Worm (Caenorhabditis elegans) whole organism, L4 larva: Measurements from ENCODE around the gene rps-27.

Source experiments
- T20F7.1 ChIP-seq: fragments of 200-800 bp; sonication (Bioruptor generic); optimal IDR thresholded peaks from 2 replicates; lab custom pipeline; 2018; ENCODE audit warnings: mild to moderate bottlenecking, missing genetic modification characterization, missing compliant biosample characterization
- Y48G9A.11 ChIP-seq: fragments of 200-800 bp; sonication (Bioruptor generic); IDR thresholded peaks from 2 replicates; pipeline ENCODE4 v1.3.6; 2022; ENCODE audit warnings: missing genetic modification reagents, missing genetic modification characterization, missing compliant biosample characterization
- Y5F2A.4 ChIP-seq: fragments of 200-800 bp; sonication (Bioruptor generic); optimal IDR thresholded peaks from 2 replicates; lab custom pipeline; 2018; ENCODE audit warnings: mild to moderate bottlenecking, missing genetic modification characterization, missing compliant biosample characterization
- aha-1 ChIP-seq: fragments of 150-350 bp; peaks from one replicate; lab custom pipeline; 2014; ENCODE audit warnings: missing biosample characterization, missing genetic modification characterization
- arid-1 ChIP-seq: fragments of 200-800 bp; sonication (Bioruptor generic); conservative IDR thresholded peaks from 2 replicates; pipeline ENCODE4 v1.3.6; 2022; ENCODE audit warnings: missing genetic modification reagents, missing genetic modification characterization, missing compliant biosample characterization
- ceh-28 ChIP-seq: fragments of 150-350 bp; optimal IDR thresholded peaks from 2 replicates; lab custom pipeline; 2014; ENCODE audit warnings: missing biosample characterization, missing genetic modification reagents, missing genetic modification characterization
- ceh-32 ChIP-seq: sonication (generic microtip); optimal IDR thresholded peaks from 2 replicates; lab custom pipeline; 2016; ENCODE audit warnings: mild to moderate bottlenecking, missing genetic modification characterization, missing compliant biosample characterization; ENCODE audit not compliant: poor library complexity
- ceh-44 ChIP-seq: fragments of 200-800 bp; sonication (Bioruptor generic); IDR thresholded peaks from 2 replicates; pipeline ENCODE4 v1.3.6; 2022; ENCODE audit warnings: missing genetic modification reagents, missing genetic modification characterization, missing compliant biosample characterization
- ceh-82 ChIP-seq: sonication (generic microtip); optimal IDR thresholded peaks from 2 replicates; lab custom pipeline; 2017; ENCODE audit warnings: missing biosample characterization, missing genetic modification characterization
- ces-1 ChIP-seq: fragments of 150-350 bp; sonication (generic microtip); optimal IDR thresholded peaks from 4 replicates; lab custom pipeline; 2014; ENCODE audit warnings: missing biosample characterization, missing genetic modification reagents, missing genetic modification characterization
- duxl-1 ChIP-seq: sonication (generic microtip); optimal IDR thresholded peaks from 2 replicates; lab custom pipeline; 2016; ENCODE audit warnings: mild to moderate bottlenecking, missing genetic modification characterization, moderate library complexity, missing compliant biosample characterization; ENCODE audit not compliant: poor library complexity
- dve-1 ChIP-seq: sonication (generic microtip); optimal IDR thresholded peaks from 2 replicates; lab custom pipeline; 2017; ENCODE audit warnings: antibody characterized with exemption, mild to moderate bottlenecking, missing genetic modification characterization, missing compliant biosample characterization; ENCODE audit not compliant: insufficient read depth
- egl-43 ChIP-seq: fragments of 200-800 bp; sonication (Bioruptor generic); IDR thresholded peaks from 2 replicates; pipeline ENCODE4 v1.3.6; 2022; ENCODE audit warnings: missing genetic modification reagents, missing genetic modification characterization, missing compliant biosample characterization
- gei-8 ChIP-seq: fragments of 200-800 bp; sonication (Bioruptor generic); optimal IDR thresholded peaks from 2 replicates; lab custom pipeline; 2018; ENCODE audit warnings: mild to moderate bottlenecking, missing genetic modification characterization, missing compliant biosample characterization
- hif-1 ChIP-seq, 2 experiments: sonication (generic microtip); optimal IDR thresholded peaks; 2 replicates each; lab custom pipeline; 2016 to 2017; ENCODE audit warnings: missing compliant biosample characterization in 2 of 2, missing genetic modification characterization in 2 of 2, missing genetic modification reagents in 2 of 2, missing genotype in 2 of 2, mild to moderate bottlenecking in 1 of 2
- hlh-30 ChIP-seq: sonication (generic microtip); optimal IDR thresholded peaks from 2 replicates; lab custom pipeline; 2017; ENCODE audit warnings: antibody characterized with exemption, mild to moderate bottlenecking, missing genetic modification characterization, missing compliant biosample characterization; ENCODE audit not compliant: insufficient read depth
- lim-7 ChIP-seq: fragments of 200-800 bp; sonication (Bioruptor generic); IDR thresholded peaks from 2 replicates; pipeline ENCODE4 v1.3.6; 2022; ENCODE audit warnings: missing genetic modification characterization, missing compliant biosample characterization
- lin-15B ChIP-seq: fragments of 150-350 bp; sonication (generic microtip); optimal IDR thresholded peaks from 3 replicates; lab custom pipeline; 2014; ENCODE audit warnings: missing biosample characterization, missing genetic modification characterization
- lin-39 ChIP-seq: fragments of 150-350 bp; optimal IDR thresholded peaks from 2 replicates; lab custom pipeline; 2014; ENCODE audit warnings: missing biosample characterization, missing genetic modification reagents, missing genetic modification characterization
- lsy-2 ChIP-seq, 2 experiments: fragments of 150-350 bp in 1 of 2; sonication (generic microtip) in 1 of 2; optimal IDR thresholded peaks; 2 replicates each; lab custom pipeline; 2014 to 2017; ENCODE audit warnings: missing biosample characterization in 2 of 2, missing genetic modification characterization in 2 of 2
- madf-5 ChIP-seq, 2 experiments: fragments of 200-800 bp; sonication (Bioruptor generic); IDR thresholded peaks; 2 replicates each; pipeline ENCODE4 v1.3.6; 2022; ENCODE audit warnings: missing compliant biosample characterization in 2 of 2, missing genetic modification characterization in 2 of 2
- madf-9 ChIP-seq: fragments of 200-800 bp; sonication (Bioruptor generic); conservative IDR thresholded peaks from 2 replicates; pipeline ENCODE4 v1.3.6; 2022; ENCODE audit warnings: missing genetic modification reagents, missing genetic modification characterization, missing compliant biosample characterization
- mdt-29 ChIP-seq: fragments of 200-800 bp; sonication (Bioruptor generic); IDR thresholded peaks from 2 replicates; pipeline ENCODE4 v1.3.6; 2022; ENCODE audit warnings: missing genetic modification reagents, missing genetic modification characterization, missing compliant biosample characterization
- mep-1 ChIP-seq: fragments of 150-350 bp; sonication (generic microtip); optimal IDR thresholded peaks from 3 replicates; lab custom pipeline; 2014; ENCODE audit warnings: missing biosample characterization, missing genetic modification characterization
- mxl-2 ChIP-seq: fragments of 200-800 bp; sonication (Bioruptor generic); conservative IDR thresholded peaks from 2 replicates; pipeline ENCODE4 v1.3.6; 2022; ENCODE audit warnings: missing genetic modification reagents, missing genetic modification characterization, missing compliant biosample characterization
- mxl-3 ChIP-seq: fragments of 200-800 bp; sonication (Bioruptor generic); optimal IDR thresholded peaks from 2 replicates; lab custom pipeline; 2018; ENCODE audit warnings: mild to moderate bottlenecking, missing genetic modification characterization, missing compliant biosample characterization
- nhr-102 ChIP-seq: sonication (generic microtip); optimal IDR thresholded peaks from 2 replicates; lab custom pipeline; 2016; ENCODE audit warnings: mild to moderate bottlenecking, missing genetic modification characterization, moderate library complexity, missing compliant biosample characterization
- nhr-111 ChIP-seq: fragments of 200-800 bp; sonication (Bioruptor generic); optimal IDR thresholded peaks from 2 replicates; lab custom pipeline; 2018; ENCODE audit warnings: mild to moderate bottlenecking, missing genetic modification characterization, missing compliant biosample characterization
- nhr-25 ChIP-seq: sonication (generic microtip); optimal IDR thresholded peaks from 2 replicates; lab custom pipeline; 2017; ENCODE audit warnings: missing genetic modification characterization, mild to moderate bottlenecking, missing compliant biosample characterization, antibody characterized with exemption, moderate library complexity, borderline replicate concordance; ENCODE audit not compliant: insufficient read depth
- nhr-48 ChIP-seq: sonication (generic microtip); optimal IDR thresholded peaks from 2 replicates; lab custom pipeline; 2016; ENCODE audit warnings: mild to moderate bottlenecking, missing genetic modification characterization, missing compliant biosample characterization
- nhr-6 ChIP-seq: fragments of 150-350 bp; optimal IDR thresholded peaks from 2 replicates; lab custom pipeline; 2014; ENCODE audit warnings: missing biosample characterization, missing genetic modification characterization
- pha-4 ChIP-seq, 2 experiments: fragments of 150-350 bp in 1 of 2; fragments of 200-800 bp in 1 of 2; sonication (Bioruptor generic) in 1 of 2; IDR thresholded peaks in 1 of 2; optimal IDR thresholded peaks in 1 of 2; 2 replicates each; pipeline versions ENCODE4 v1.3.6 to Lab custom; 2014 to 2022; ENCODE audit warnings: missing genetic modification characterization in 2 of 2, missing genetic modification reagents in 2 of 2, missing biosample characterization in 1 of 2, missing compliant biosample characterization in 1 of 2
- saeg-2 ChIP-seq: fragments of 200-800 bp; sonication (Bioruptor generic); IDR thresholded peaks from 2 replicates; pipeline ENCODE4 v1.3.6; 2022; ENCODE audit warnings: missing genetic modification reagents, missing genetic modification characterization, missing compliant biosample characterization
- sdz-12 ChIP-seq: fragments of 200-800 bp; sonication (Bioruptor generic); optimal IDR thresholded peaks from 2 replicates; lab custom pipeline; 2018; ENCODE audit warnings: mild to moderate bottlenecking, missing genetic modification characterization, missing compliant biosample characterization
- set-16 ChIP-seq: fragments of 200-800 bp; sonication (Bioruptor generic); IDR thresholded peaks from 2 replicates; pipeline ENCODE4 v1.3.6; 2022; ENCODE audit warnings: missing genetic modification reagents, missing genetic modification characterization, missing compliant biosample characterization
- skn-1 ChIP-seq: fragments of 150-350 bp; optimal IDR thresholded peaks from 2 replicates; lab custom pipeline; 2014; ENCODE audit warnings: missing biosample characterization, missing genetic modification characterization
- snpc-1.2 ChIP-seq: fragments of 200-800 bp; sonication (Bioruptor generic); IDR thresholded peaks from 2 replicates; pipeline ENCODE4 v1.3.6; 2022; ENCODE audit warnings: missing genetic modification reagents, missing genetic modification characterization, missing compliant biosample characterization
- spr-1 ChIP-seq: sonication (generic microtip); optimal IDR thresholded peaks from 2 replicates; lab custom pipeline; 2016; ENCODE audit warnings: mild to moderate bottlenecking, missing genetic modification characterization, missing compliant biosample characterization
- tag-97 ChIP-seq: fragments of 200-800 bp; sonication (Bioruptor generic); IDR thresholded peaks from 2 replicates; pipeline ENCODE4 v1.3.6; 2022; ENCODE audit warnings: missing genetic modification characterization, missing compliant biosample characterization
- unc-130 ChIP-seq: sonication (generic microtip); optimal IDR thresholded peaks from 2 replicates; lab custom pipeline; 2016; ENCODE audit warnings: missing genetic modification reagents, missing genetic modification characterization, missing compliant biosample characterization
- unc-62 ChIP-seq, 3 experiments: fragments of 150-350 bp in 1 of 3; sonication (generic microtip); optimal IDR thresholded peaks in 2 of 3; peaks in 1 of 3; 1 replicate in 1 of 3; 2 replicates in 2 of 3; lab custom pipeline; 2014 to 2017; ENCODE audit warnings: missing biosample characterization in 3 of 3, missing genetic modification characterization in 3 of 3, missing genetic modification reagents in 3 of 3, missing genotype in 1 of 3
- zfp-3 ChIP-seq: fragments of 200-800 bp; sonication (Bioruptor generic); conservative IDR thresholded peaks from 2 replicates; pipeline ENCODE4 v1.3.6; 2022; ENCODE audit warnings: missing genetic modification reagents, missing genetic modification characterization, missing compliant biosample characterization
- zip-11 ChIP-seq: fragments of 200-800 bp; sonication (Bioruptor generic); IDR thresholded peaks from 2 replicates; pipeline ENCODE4 v1.3.6; 2022; ENCODE audit warnings: missing genetic modification characterization, missing compliant biosample characterization
- zip-2 ChIP-seq: fragments of 150-350 bp; optimal IDR thresholded peaks from 2 replicates; lab custom pipeline; 2014; ENCODE audit warnings: missing biosample characterization, missing genetic modification characterization
- ztf-7 ChIP-seq: fragments of 150-350 bp; optimal IDR thresholded peaks from 2 replicates; lab custom pipeline; 2014; ENCODE audit warnings: missing biosample characterization, missing genetic modification characterization

The rps-27 gene

DNA sequence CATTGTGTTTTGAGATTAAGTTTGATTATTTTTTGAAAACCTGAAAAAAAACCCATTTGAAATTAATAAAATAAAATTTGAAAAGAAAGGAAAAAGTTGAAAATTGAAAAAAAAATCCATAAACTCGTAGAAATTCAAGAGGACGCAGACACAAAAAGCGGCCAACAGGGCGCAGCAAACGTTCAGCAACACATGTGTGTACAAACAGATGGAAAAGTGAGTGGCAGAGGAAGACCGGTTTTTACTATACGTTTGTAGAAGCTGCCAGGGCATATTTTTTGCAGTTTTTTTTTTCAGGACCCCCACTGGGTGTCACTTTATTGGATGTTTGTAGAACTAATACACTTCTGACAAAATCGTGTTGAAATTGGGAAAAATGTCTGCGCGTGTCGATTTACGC lies 18.9 kb upstream of the rps-27 start, which contains the start of gene cgp-1 (continued):
- TF ChIP-seq madf-9 (GFP tag; lab: Robert Waterston, UW) = no peak
- peak; percentile 19 for TF ChIP-seq nhr-6 (tag; lab: Kevin White, UChicago)
- TF ChIP-seq ceh-28 = no peak
- no peak for TF ChIP-seq mdt-29 (GFP tag; lab: Robert Waterston, UW)
- TF ChIP-seq zip-11 (GFP tag; lab: Robert Waterston, UW) = no peak
- TF ChIP-seq mxl-3 = peak; percentile 62
- TF ChIP-seq ceh-44 (GFP tag; lab: Robert Waterston, UW) = no peak
- no peak for TF ChIP-seq mxl-2 (GFP tag; lab: Robert Waterston, UW)
- no peak for TF ChIP-seq lin-15B (tag; lab: Kevin White, UChicago)
- TF ChIP-seq dve-1 (tag; lab: Kevin White, UChicago) = no peak
- no peak; the same call in 1 of the 2 replicates for TF ChIP-seq pha-4 (GFP tag; IDR thresholded peaks at IDR 0.05; lab: Robert Waterston, UW)
- TF ChIP-seq pha-4 (tag; optimal IDR thresholded peaks at IDR 0.05; lab: Kevin White, UChicago) = peak; percentile 17
- TF ChIP-seq saeg-2 (GFP tag; lab: Robert Waterston, UW) = no peak
- TF ChIP-seq, all 104 proteins: peak for 13

DNA sequence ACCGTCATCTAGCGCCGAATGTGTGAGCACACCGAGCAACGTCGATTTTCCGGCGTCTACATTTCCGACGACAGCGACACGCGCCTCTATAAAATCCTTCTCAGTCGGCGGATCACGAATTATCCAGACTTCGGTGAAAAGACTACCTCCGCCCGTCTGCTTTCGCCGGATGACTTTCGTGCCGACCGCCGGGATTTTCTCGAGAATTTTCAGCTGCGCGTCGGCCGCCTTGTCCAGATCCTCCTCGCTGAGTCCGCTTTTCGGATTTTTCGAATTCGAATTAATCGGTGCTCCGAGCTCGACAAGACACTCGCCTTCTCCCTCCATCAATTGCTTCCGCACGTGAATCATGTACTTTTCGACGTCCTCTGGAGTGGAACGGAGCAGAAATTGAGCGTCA lies 18.4 kb upstream of the rps-27 start:
- TF ChIP-seq egl-43 (GFP tag; lab: Robert Waterston, UW) (0 out of 2 replicates have a peak, but pooled peaks have one; percentile 7), set-16 (peak; percentile 81), lin-15B (tag; lab: Kevin White, UChicago) (no peak)
- TF ChIP-seq, all 104 proteins: peak for 2

DNA sequence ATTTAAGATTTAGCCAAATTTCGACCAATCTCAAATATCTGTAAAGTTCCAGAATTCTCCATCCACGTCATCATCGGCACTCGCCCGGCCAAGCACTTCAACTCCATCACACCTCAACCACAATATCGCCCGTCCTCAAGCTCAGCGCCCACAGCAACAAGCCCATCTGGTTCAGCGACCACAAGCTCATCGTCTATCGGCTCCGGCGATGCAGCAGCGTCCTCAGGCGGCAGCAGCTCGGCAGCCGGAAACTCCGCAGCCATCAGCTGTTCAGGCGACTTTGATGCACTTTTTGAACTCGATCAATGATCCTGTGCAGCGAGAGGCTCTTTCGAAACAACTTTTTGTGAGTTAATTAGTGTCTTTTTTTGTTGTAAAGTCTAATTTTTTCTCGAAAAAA lies 13.4 kb upstream of the rps-27 start:
- TF ChIP-seq spr-1 (no peak), lim-7 (GFP tag; lab: Robert Waterston, UW) (no peak), duxl-1 (tag; lab: Kevin White, UChicago) (no peak), snpc-1.2 (GFP tag; lab: Robert Waterston, UW) (no peak), nhr-102 (no peak), zip-2 (tag; lab: Kevin White, UChicago) (no peak), mxl-3 (no peak), sdz-12 (GFP tag; lab: Kevin White, UChicago) (no peak), ceh-32 (tag; lab: Kevin White, UChicago) (no peak), hlh-30 (tag; lab: Kevin White, UChicago) (no peak), lin-39 (tag; lab: Kevin White, UChicago) (no peak), hif-1 (tag; optimal IDR thresholded peaks at IDR 0.05; lab: Kevin White, UChicago) (no peak), dve-1 (tag; lab: Kevin White, UChicago) (no peak), arid-1 (no peak), gei-8 (GFP tag; lab: Kevin White, UChicago) (peak; percentile 64), nhr-111 (peak; percentile 20), Y48G9A.11 (GFP tag; lab: Robert Waterston, UW) (peak; percentile 39; the same call in 1 of the 2 replicates), zfp-3 (GFP tag; lab: Robert Waterston, UW) (no peak), Y5F2A.4 (no peak), mdt-29 (GFP tag; lab: Robert Waterston, UW) (no peak), nhr-25 (tag; lab: Kevin White, UChicago) (no peak), mep-1 (no peak), skn-1 (tag; lab: Kevin White, UChicago) (no peak), egl-43 (GFP tag; lab: Robert Waterston, UW) (peak; percentile 74), ztf-7 (tag; lab: Kevin White, UChicago) (no peak), lsy-2 (tag; optimal IDR thresholded peaks at IDR 0.05; lab: Kevin White, UChicago) (no peak), ceh-82 (no peak), unc-130 (no peak), ces-1 (GFP tag; lab: Kevin White, UChicago) (no peak), tag-97 (no peak), nhr-48 (tag; lab: Kevin White, UChicago) (no peak), madf-5 (GFP tag; IDR thresholded peaks at IDR 0.05; lab: Robert Waterston, UW) (no peak), unc-62 (GFP tag; optimal IDR thresholded peaks at IDR 0.05 in 1 of 2; lab: Kevin White, UChicago) (no peak), unc-62 (tag; optimal IDR thresholded peaks at IDR 0.05; lab: Kevin White, UChicago) (no peak), ceh-28 (no peak), T20F7.1 (no peak), aha-1 (tag; lab: Kevin White, UChicago) (no peak)
